Fruit fly (Drosophila melanogaster) whole organism, wandering third instar larva: ENCODE measurements around the gene CG17344.

Experiments used
- Abd-B ChIP-seq: fragments of >200 bp; optimal IDR thresholded peaks from 2 replicates; lab custom pipeline; 2017; ENCODE audit warnings: missing biosample characterization, missing genetic modification characterization
- CG9705 ChIP-seq: fragments of 200-800 bp; sonication (Bioruptor generic); optimal IDR thresholded peaks from 2 replicates; lab custom pipeline; 2018; ENCODE audit warnings: missing biosample characterization, mild to moderate bottlenecking, missing genetic modification characterization
- CrebA ChIP-seq: fragments of 200-800 bp; sonication (Bioruptor generic); optimal IDR thresholded peaks from 2 replicates; lab custom pipeline; 2016; ENCODE audit warnings: missing biosample characterization, mild to moderate bottlenecking, missing genetic modification characterization, borderline replicate concordance
- Dfd ChIP-seq: fragments of >200 bp; optimal IDR thresholded peaks from 2 replicates; lab custom pipeline; 2017; ENCODE audit warnings: missing biosample characterization, missing genetic modification characterization
- HLH106 ChIP-seq: fragments of 200-800 bp; optimal IDR thresholded peaks from 3 replicates; lab custom pipeline; 2019; ENCODE audit warnings: missing biosample characterization, mild to moderate bottlenecking, missing genetic modification characterization, moderate library complexity
- Hr78 ChIP-seq: fragments of >200 bp; optimal IDR thresholded peaks from 2 replicates; lab custom pipeline; 2017; ENCODE audit warnings: missing biosample characterization, missing genetic modification characterization
- Hr83 ChIP-seq: fragments of 200-300 bp; sonication (Bioruptor generic); optimal IDR thresholded peaks from 2 replicates; lab custom pipeline; 2016; ENCODE audit warnings: missing biosample characterization, mild to moderate bottlenecking, missing genetic modification characterization, moderate library complexity; ENCODE audit not compliant: poor library complexity, severe bottlenecking
- Jra ChIP-seq: sonication (Bioruptor generic); optimal IDR thresholded peaks from 2 replicates; lab custom pipeline; 2016; ENCODE audit warnings: missing biosample characterization, missing genetic modification characterization
- N ChIP-seq: fragments of >200 bp; optimal IDR thresholded peaks from 2 replicates; lab custom pipeline; 2018; ENCODE audit warnings: missing biosample characterization, missing external identifiers, missing genetic modification characterization
- br ChIP-seq: fragments of 200-800 bp; sonication (Bioruptor generic); optimal IDR thresholded peaks from 2 replicates; lab custom pipeline; 2016; ENCODE audit warnings: missing biosample characterization, missing genetic modification characterization
- dl ChIP-seq, 2 experiments: fragments of 175-275, 200-275 bp in 1 of 2; fragments of 200-275 bp in 1 of 2; sonication (Bioruptor generic); optimal IDR thresholded peaks; lab custom pipeline; 2018; ENCODE audit warnings: mild to moderate bottlenecking in 2 of 2, missing biosample characterization in 2 of 2, missing genetic modification characterization in 2 of 2, moderate library complexity in 2 of 2; ENCODE audit not compliant: partially characterized antibody in 2 of 2, insufficient read depth in 1 of 2
- foxo ChIP-seq, 2 experiments: fragments of 200-800 bp; sonication (Bioruptor generic); optimal IDR thresholded peaks; 2 replicates in 1 of 2; 3 replicates in 1 of 2; lab custom pipeline; 2016 to 2017; ENCODE audit warnings: missing biosample characterization in 2 of 2, missing genetic modification characterization in 2 of 2
- fru ChIP-seq: fragments of 200-800 bp; sonication (Bioruptor generic); optimal IDR thresholded peaks from 3 replicates; lab custom pipeline; 2016; ENCODE audit warnings: missing biosample characterization, mild to moderate bottlenecking, missing genetic modification characterization
- h ChIP-seq: fragments of 200-800 bp; sonication (Bioruptor generic); optimal IDR thresholded peaks from 3 replicates; lab custom pipeline; 2016; ENCODE audit warnings: missing biosample characterization, mild to moderate bottlenecking, missing genetic modification characterization
- pan ChIP-seq: fragments of >200 bp; optimal IDR thresholded peaks from 2 replicates; lab custom pipeline; 2017
- psq ChIP-seq: fragments of 200-800 bp; sonication (Bioruptor generic); optimal IDR thresholded peaks from 3 replicates; lab custom pipeline; 2017; ENCODE audit warnings: missing biosample characterization, mild to moderate bottlenecking, missing genetic modification characterization, moderate library complexity
- sv ChIP-seq: fragments of 200-800 bp; sonication (Bioruptor generic); optimal IDR thresholded peaks from 3 replicates; lab custom pipeline; 2016; ENCODE audit warnings: missing biosample characterization, missing genetic modification characterization
- usp ChIP-seq: fragments of >200 bp; optimal IDR thresholded peaks from 2 replicates; lab custom pipeline; 2017; ENCODE audit warnings: missing biosample characterization, missing genetic modification characterization
- woc ChIP-seq: sonication (Bioruptor generic); optimal IDR thresholded peaks from 2 replicates; lab custom pipeline; 2016; ENCODE audit warnings: missing biosample characterization, mild to moderate bottlenecking, missing genetic modification characterization

The CG17344 gene

DNA sequence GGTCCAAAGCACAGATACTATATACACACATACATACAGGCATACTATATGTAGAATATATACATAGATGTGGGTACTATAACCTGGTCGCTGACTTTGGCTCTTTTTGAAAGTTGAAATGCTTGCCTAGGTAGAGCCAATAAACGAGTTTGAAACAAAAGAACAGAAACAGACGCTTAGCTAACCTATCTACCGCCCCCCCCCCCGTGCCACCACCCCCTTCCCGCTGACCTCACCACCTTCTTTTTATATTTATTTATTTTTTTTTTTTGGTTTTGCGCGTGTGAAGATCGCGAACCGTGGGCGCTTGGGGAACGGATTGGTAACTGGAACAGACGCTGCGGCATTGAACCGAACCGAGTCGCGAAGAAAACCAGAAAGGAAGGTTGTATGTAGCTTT is 42.3 kb downstream of the CG17344 start:
- TF ChIP-seq h (no peak), CrebA (GFP tag; lab: Kevin White, UChicago) (no peak), Hr78 (GFP tag; lab: Kevin White, UChicago) (no peak), dl (GFP tag; optimal IDR thresholded peaks at IDR 0.05; lab: Kevin White, UChicago; ENCODE audit: insufficient read depth in 1 of 2, partially characterized antibody in 2 of 2) (no peak), Jra (GFP tag; lab: Kevin White, UChicago) (no peak), pan (lab: Kevin White, UChicago) (peak; percentile 6), psq (peak; percentile 64), Abd-B (GFP tag; lab: Kevin White, UChicago) (no peak), br (GFP tag; lab: Kevin White, UChicago) (no peak)

DNA sequence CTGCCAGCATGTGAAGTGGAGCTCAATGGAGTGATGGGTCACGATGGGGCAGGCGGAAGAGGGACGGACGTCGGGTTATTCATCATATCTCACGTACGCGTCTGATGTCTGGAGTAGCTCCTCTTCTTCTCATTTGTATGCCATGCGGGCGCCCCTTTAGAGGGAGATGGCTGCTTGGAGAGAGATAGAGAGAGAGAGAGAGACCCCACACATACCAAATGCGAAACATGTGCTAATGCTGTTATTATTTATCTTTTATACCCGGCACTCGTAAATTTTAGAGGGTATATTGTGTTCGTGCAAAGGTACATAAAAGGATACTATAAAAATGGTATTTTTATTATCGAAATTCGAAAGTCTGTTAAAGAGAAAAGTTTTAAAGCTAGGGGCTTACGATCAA is 44.2 kb downstream of the CG17344 start:
- TF ChIP-seq psq (peak; percentile 13), pan (lab: Kevin White, UChicago) (no peak), fru (GFP tag; lab: Kevin White, UChicago) (peak; percentile 21), foxo (GFP tag; optimal IDR thresholded peaks at IDR 0.05; lab: Kevin White, UChicago) (no peak), Abd-B (GFP tag; lab: Kevin White, UChicago) (no peak), Hr83 (GFP tag; lab: Kevin White, UChicago) (no peak), br (GFP tag; lab: Kevin White, UChicago) (no peak), woc (peak; percentile 33), h (peak; percentile 22), sv (GFP tag; lab: Kevin White, UChicago) (no peak), Jra (GFP tag; lab: Kevin White, UChicago) (no peak)

DNA sequence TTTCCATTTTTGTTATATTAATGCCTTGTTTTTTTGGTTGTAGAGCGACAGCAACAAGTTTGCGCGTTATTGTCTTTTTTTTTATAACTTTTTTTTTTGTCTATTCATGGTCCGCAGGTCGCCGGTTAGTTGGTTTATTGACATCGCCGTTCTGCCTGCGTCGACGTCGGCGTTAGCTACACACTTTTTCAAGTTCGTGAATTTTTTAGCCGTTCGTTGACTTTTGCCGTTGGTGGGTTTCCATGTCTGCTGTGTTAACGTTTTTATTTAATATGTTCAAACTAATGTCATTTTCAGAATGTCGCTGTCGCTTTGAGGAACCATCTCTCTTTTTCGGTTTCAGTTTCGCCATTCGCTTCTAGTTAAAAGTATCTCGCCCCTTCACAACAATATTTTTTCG is 44.8 kb downstream of the CG17344 start:
- TF ChIP-seq pan (lab: Kevin White, UChicago) (no peak), usp (GFP tag; lab: Kevin White, UChicago) (no peak), fru (GFP tag; lab: Kevin White, UChicago) (no peak), br (GFP tag; lab: Kevin White, UChicago) (no peak), Dfd (GFP tag; lab: Kevin White, UChicago) (no peak), HLH106 (tag; lab: Kevin White, UChicago) (no peak), N (GFP tag; lab: Kevin White, UChicago) (no peak), CG9705 (GFP tag; lab: Kevin White, UChicago) (no peak)
